Fruit fly (Drosophila melanogaster): ENCODE measurements around the gene CG13078.

- TF ChIP-seq disco-r (GFP tag; optimal IDR thresholded peaks at IDR 0.05) (no peak), Spps (tag; optimal IDR thresholded peaks at IDR 0.05) (no peak), CG6854 (GFP tag; optimal IDR thresholded peaks at IDR 0.05) (no peak), crp (GFP tag; optimal IDR thresholded peaks at IDR 0.05) (no peak), Atf3 (GFP tag; optimal IDR thresholded peaks at IDR 0.05) (no peak), dpn (GFP tag; optimal IDR thresholded peaks at IDR 0.05) (no peak), trem (tag; optimal IDR thresholded peaks at IDR 0.05) (peak; percentile 14), sd (tag; optimal IDR thresholded peaks at IDR 0.05) (no peak), HmgZ (tag; optimal IDR thresholded peaks at IDR 0.05) (no peak), ash1 (GFP tag; optimal IDR thresholded peaks at IDR 0.05) (no peak)
Observed at dm6 chr2L:19565233-19565898, 1.6 kb downstream of the CG13078 start, which contains the start of gene CG13077.
